Fruit fly (Drosophila melanogaster) whole organism, embryonic: Measurements from ENCODE around the gene Psa.

Experiments used
- ATbp ChIP-seq: fragments of 200-800 bp; sonication (Bioruptor generic); optimal IDR thresholded peaks from 2 replicates; lab custom pipeline; 2017; ENCODE audit warnings: missing biosample characterization, mild to moderate bottlenecking, missing genetic modification characterization, missing genetic modification reagents
- CG10565 ChIP-seq: fragments of 200-800 bp; sonication (Bioruptor generic); optimal IDR thresholded peaks from 3 replicates; lab custom pipeline; 2016; ENCODE audit warnings: missing biosample characterization, mild to moderate bottlenecking, missing genetic modification characterization
- CG11398 ChIP-seq: fragments of 200-800 bp; sonication (Bioruptor generic); optimal IDR thresholded peaks from 2 replicates; lab custom pipeline; 2016; ENCODE audit warnings: missing biosample characterization, missing genetic modification characterization
- CG11696 ChIP-seq: fragments of 200-800 bp; sonication (Bioruptor generic); IDR thresholded peaks from 2 replicates; pipeline ENCODE4 v1.3.6; 2022; ENCODE audit warnings: missing biosample characterization, missing genetic modification characterization
- CG12236 ChIP-seq: fragments of 200-800 bp; sonication (Bioruptor generic); optimal IDR thresholded peaks from 2 replicates; lab custom pipeline; 2016; ENCODE audit warnings: missing biosample characterization, missing genetic modification characterization
- CG13123 ChIP-seq: fragments of 200-800 bp; sonication (Bioruptor generic); optimal IDR thresholded peaks from 2 replicates; lab custom pipeline; 2016; ENCODE audit warnings: missing biosample characterization, missing genetic modification characterization
- CG17829 ChIP-seq: fragments of 200-800 bp; optimal IDR thresholded peaks from 2 replicates; lab custom pipeline; 2019; ENCODE audit warnings: missing biosample characterization, mild to moderate bottlenecking, missing genetic modification characterization, moderate library complexity
- CG1792 ChIP-seq: fragments of 200-800 bp; sonication (Bioruptor generic); optimal IDR thresholded peaks from 2 replicates; lab custom pipeline; 2016; ENCODE audit warnings: missing biosample characterization, missing genetic modification characterization
- CG18619 ChIP-seq: fragments of 200-800 bp; sonication (Bioruptor generic); optimal IDR thresholded peaks from 3 replicates; lab custom pipeline; 2017; ENCODE audit warnings: missing biosample characterization, mild to moderate bottlenecking, missing genetic modification characterization
- CG3065 ChIP-seq: fragments of 200-800 bp; sonication (Bioruptor generic); optimal IDR thresholded peaks from 2 replicates; lab custom pipeline; 2016; ENCODE audit warnings: missing biosample characterization, missing genetic modification characterization
- CG42726 ChIP-seq: fragments of 200-800 bp; sonication (Bioruptor generic); IDR thresholded peaks from 2 replicates; pipeline ENCODE4 v1.3.6; 2022; ENCODE audit warnings: missing biosample characterization, missing genetic modification characterization; ENCODE audit not compliant: partially characterized antibody
- CG4328 ChIP-seq: fragments of 200-800 bp; sonication (Bioruptor generic); optimal IDR thresholded peaks from 3 replicates; lab custom pipeline; 2017; ENCODE audit warnings: missing biosample characterization, missing genetic modification reagents, missing genetic modification characterization
- CG4617 ChIP-seq: fragments of 200-800 bp; sonication (Bioruptor generic); optimal IDR thresholded peaks from 3 replicates; lab custom pipeline; 2016; ENCODE audit warnings: missing biosample characterization, missing genetic modification characterization, borderline replicate concordance
- CG7372 ChIP-seq: fragments of 200-800 bp; sonication (Bioruptor generic); IDR thresholded peaks from 2 replicates; pipeline ENCODE4 v1.3.6; 2022; ENCODE audit warnings: missing biosample characterization, missing genetic modification characterization
- CG8359 ChIP-seq: fragments of 200-800 bp; sonication (Bioruptor generic); optimal IDR thresholded peaks from 2 replicates; lab custom pipeline; 2017; ENCODE audit warnings: missing biosample characterization, mild to moderate bottlenecking, missing genetic modification characterization, borderline replicate concordance
- CG8924 ChIP-seq: fragments of 200-800 bp; optimal IDR thresholded peaks from 3 replicates; lab custom pipeline; 2019; ENCODE audit warnings: missing biosample characterization, mild to moderate bottlenecking, missing genetic modification characterization, moderate library complexity
- CG8944 ChIP-seq: fragments of 200-800 bp; sonication (Bioruptor generic); optimal IDR thresholded peaks from 3 replicates; lab custom pipeline; 2016; ENCODE audit warnings: missing biosample characterization, missing genetic modification characterization
- Chrac-16 ChIP-seq: fragments of 200-800 bp; sonication (Bioruptor generic); optimal IDR thresholded peaks from 3 replicates; lab custom pipeline; 2016; ENCODE audit warnings: missing biosample characterization, missing genetic modification characterization
- CkIIα-i1 ChIP-seq: fragments of 200-800 bp; sonication (Bioruptor generic); IDR thresholded peaks from 2 replicates; pipeline ENCODE4 v1.3.6; 2022; ENCODE audit warnings: missing biosample characterization, missing genetic modification characterization
- E2f1 ChIP-seq: fragments of 200-800 bp; sonication (Bioruptor generic); IDR thresholded peaks from 2 replicates; pipeline ENCODE4 v1.3.6; 2022; ENCODE audit warnings: missing biosample characterization, missing genetic modification characterization
- HLH3B ChIP-seq: fragments of 200-800 bp; sonication (Bioruptor generic); IDR thresholded peaks from 2 replicates; pipeline ENCODE4 v1.3.6; 2022; ENCODE audit warnings: missing biosample characterization, missing genetic modification characterization
- MBD-R2 ChIP-seq: fragments of 200-800 bp; sonication (Bioruptor generic); IDR thresholded peaks from 2 replicates; pipeline ENCODE4 v1.3.6; 2022; ENCODE audit warnings: missing biosample characterization, missing genetic modification characterization
- NC2α ChIP-seq: fragments of 200-800 bp; sonication (Bioruptor generic); optimal IDR thresholded peaks from 2 replicates; lab custom pipeline; 2016; ENCODE audit warnings: missing biosample characterization, missing genetic modification characterization
- NFAT ChIP-seq: fragments of 200-800 bp; sonication (Bioruptor generic); IDR thresholded peaks from 2 replicates; pipeline ENCODE4 v1.3.6; 2022; ENCODE audit warnings: missing biosample characterization, missing genetic modification characterization
- PHDP ChIP-seq: fragments of 200-800 bp; sonication (Bioruptor generic); optimal IDR thresholded peaks from 3 replicates; lab custom pipeline; 2018; ENCODE audit warnings: missing biosample characterization, mild to moderate bottlenecking, missing genetic modification characterization, moderate library complexity
- Ptx1 ChIP-seq: fragments of 200-800 bp; sonication (Bioruptor generic); IDR thresholded peaks from 2 replicates; pipeline ENCODE4 v1.3.6; 2022; ENCODE audit warnings: missing biosample characterization, missing genetic modification characterization
- Side ChIP-seq: fragments of 200-800 bp; sonication (Bioruptor generic); optimal IDR thresholded peaks from 2 replicates; lab custom pipeline; 2016; ENCODE audit warnings: missing biosample characterization, missing genetic modification characterization
- Six4 ChIP-seq: fragments of 200-800 bp; sonication (Bioruptor generic); optimal IDR thresholded peaks from 2 replicates; lab custom pipeline; 2016; ENCODE audit warnings: missing biosample characterization, missing genetic modification characterization
- Ssrp ChIP-seq: fragments of 200-800 bp; sonication (Bioruptor generic); optimal IDR thresholded peaks from 2 replicates; lab custom pipeline; 2018; ENCODE audit warnings: missing biosample characterization, mild to moderate bottlenecking, missing genetic modification characterization, moderate library complexity
- aop ChIP-seq: fragments of 200-800 bp; sonication (Bioruptor generic); IDR thresholded peaks from 2 replicates; pipeline ENCODE4 v1.3.6; 2022; ENCODE audit warnings: missing biosample characterization, missing genetic modification characterization
- corto ChIP-seq: fragments of 200-800 bp; sonication (Bioruptor generic); optimal IDR thresholded peaks from 2 replicates; lab custom pipeline; 2016; ENCODE audit warnings: missing biosample characterization, mild to moderate bottlenecking, missing genetic modification characterization, moderate library complexity
- gce ChIP-seq: fragments of 200-800 bp; sonication (Bioruptor generic); IDR thresholded peaks from 3 replicates; pipeline ENCODE4 v1.3.6; 2022; ENCODE audit warnings: missing biosample characterization, missing genetic modification characterization
- gcm ChIP-seq: fragments of 200-800 bp; sonication (Bioruptor generic); optimal IDR thresholded peaks from 2 replicates; lab custom pipeline; 2019; ENCODE audit warnings: missing biosample characterization, mild to moderate bottlenecking, missing genetic modification characterization, moderate library complexity
- gcm2 ChIP-seq: fragments of 200-800 bp; sonication (Bioruptor generic); optimal IDR thresholded peaks from 2 replicates; lab custom pipeline; 2016; ENCODE audit warnings: missing biosample characterization, missing genetic modification characterization
- jing ChIP-seq: fragments of 200-800 bp; sonication (Bioruptor generic); optimal IDR thresholded peaks from 2 replicates; lab custom pipeline; 2018; ENCODE audit warnings: missing biosample characterization, mild to moderate bottlenecking, missing genetic modification characterization
- klu ChIP-seq: fragments of 200-800 bp; sonication (Bioruptor generic); IDR thresholded peaks from 2 replicates; pipeline ENCODE4 v1.3.6; 2022; ENCODE audit warnings: missing biosample characterization, missing genetic modification characterization
- nerfin-1 ChIP-seq: fragments of 200-800 bp; sonication (Bioruptor generic); optimal IDR thresholded peaks from 3 replicates; lab custom pipeline; 2019; ENCODE audit warnings: missing biosample characterization, mild to moderate bottlenecking, missing genetic modification characterization, moderate library complexity
- nmo ChIP-seq: fragments of 200-800 bp; sonication (Bioruptor generic); optimal IDR thresholded peaks from 2 replicates; lab custom pipeline; 2018; ENCODE audit warnings: missing biosample characterization, mild to moderate bottlenecking, missing genetic modification characterization, moderate library complexity
- p53 ChIP-seq: fragments of 200-800 bp; sonication (Bioruptor generic); optimal IDR thresholded peaks from 2 replicates; lab custom pipeline; 2016; ENCODE audit warnings: missing biosample characterization, missing genetic modification characterization
- psq ChIP-seq: fragments of 200-800 bp; sonication (Bioruptor generic); optimal IDR thresholded peaks from 2 replicates; lab custom pipeline; 2017; ENCODE audit warnings: missing biosample characterization, missing genetic modification characterization
- sisA ChIP-seq: fragments of 200-800 bp; sonication (Bioruptor generic); IDR thresholded peaks from 2 replicates; pipeline ENCODE4 v1.3.6; 2022; ENCODE audit warnings: missing biosample characterization, missing genetic modification characterization
- sr ChIP-seq: fragments of 200-800 bp; sonication (Bioruptor generic); IDR thresholded peaks from 3 replicates; pipeline ENCODE4 v1.3.6; 2022; ENCODE audit warnings: missing biosample characterization, missing genetic modification characterization
- stwl ChIP-seq: fragments of 200-800 bp; sonication (Bioruptor generic); optimal IDR thresholded peaks from 3 replicates; lab custom pipeline; 2018; ENCODE audit warnings: missing biosample characterization, mild to moderate bottlenecking, missing genetic modification characterization, moderate library complexity
- tio ChIP-seq: fragments of 200-800 bp; sonication (Bioruptor generic); optimal IDR thresholded peaks from 2 replicates; lab custom pipeline; 2017; ENCODE audit warnings: missing biosample characterization, missing genetic modification characterization, inconsistent platforms
- tll ChIP-seq, 2 experiments: fragments of 200-800 bp in 1 of 2; fragments of >200 bp in 1 of 2; sonication (Bioruptor generic) in 1 of 2; optimal IDR thresholded peaks; 2 replicates each; lab custom pipeline; 2017 to 2019; ENCODE audit warnings: missing biosample characterization in 2 of 2, missing genetic modification characterization in 2 of 2, mild to moderate bottlenecking in 1 of 2, moderate library complexity in 1 of 2
- twi ChIP-seq: fragments of 200-800 bp; optimal IDR thresholded peaks from 2 replicates; lab custom pipeline; 2019; ENCODE audit warnings: missing biosample characterization, mild to moderate bottlenecking, missing genetic modification characterization, moderate library complexity
- unc-4 ChIP-seq: fragments of 200-800 bp; sonication (Bioruptor generic); IDR thresholded peaks from 2 replicates; pipeline ENCODE4 v1.3.6; 2022; ENCODE audit warnings: missing biosample characterization, missing genetic modification characterization; ENCODE audit not compliant: partially characterized antibody
- vfl ChIP-seq: fragments of 200-800 bp; sonication (Bioruptor generic); optimal IDR thresholded peaks from 2 replicates; lab custom pipeline; 2016; ENCODE audit warnings: missing biosample characterization, missing genetic modification characterization
- wek ChIP-seq: fragments of 200-800 bp; sonication (Bioruptor generic); optimal IDR thresholded peaks from 3 replicates; lab custom pipeline; 2018; ENCODE audit warnings: missing biosample characterization, mild to moderate bottlenecking, missing genetic modification characterization, moderate library complexity

The Psa gene

dm6 chr3L:1517274-1518047, 14.8 kb downstream of the Psa start (continued):
- peak; percentile 83 for TF ChIP-seq CG42726
- no peak for TF ChIP-seq wek (GFP tag; lab: Kevin White, UChicago)
- peak; percentile 38 for TF ChIP-seq CG17829 (tag; lab: Kevin White, UChicago)
- no peak for TF ChIP-seq CG11696
- TF ChIP-seq unc-4 (GFP tag; lab: Robert Waterston, UW): peak; percentile 77
- TF ChIP-seq CG12236 (GFP tag; lab: Kevin White, UChicago): peak; percentile 19
- TF ChIP-seq PHDP (tag; lab: Kevin White, UChicago): no peak
- TF ChIP-seq CG8359 (GFP tag; lab: Kevin White, UChicago): no peak
- TF ChIP-seq CG8944 (GFP tag; lab: Kevin White, UChicago): peak; percentile 66
- TF ChIP-seq stwl (tag; lab: Kevin White, UChicago): peak; percentile 40
- peak; percentile 83 for TF ChIP-seq MBD-R2 (GFP tag; lab: Robert Waterston, UW)
- TF ChIP-seq HLH3B (GFP tag; lab: Robert Waterston, UW): no peak
- no peak for TF ChIP-seq aop
- TF ChIP-seq CG1792 (GFP tag; lab: Kevin White, UChicago): no peak
- no peak for TF ChIP-seq gcm2 (GFP tag; lab: Kevin White, UChicago)
- TF ChIP-seq gce (GFP tag; lab: Robert Waterston, UW): 0 out of 3 replicates have a peak, but pooled peaks have one; percentile 38
- no peak for TF ChIP-seq jing (GFP tag; lab: Kevin White, UChicago)
- peak; percentile 5 for TF ChIP-seq p53 (GFP tag; lab: Kevin White, UChicago)
- TF ChIP-seq tll (GFP tag; optimal IDR thresholded peaks at IDR 0.05; lab: Kevin White, UChicago): peak; percentile 19 to 62
- TF ChIP-seq Side (GFP tag; lab: Kevin White, UChicago): peak; percentile 48
- no peak for TF ChIP-seq CG4328
- no peak for TF ChIP-seq CkIIα-i1 (GFP tag; lab: Robert Waterston, UW)
- TF ChIP-seq CG3065: peak; percentile 39
- TF ChIP-seq CG8924 (tag; lab: Kevin White, UChicago): no peak
- TF ChIP-seq CG18619: peak; percentile 40
- TF ChIP-seq CG13123 (GFP tag; lab: Kevin White, UChicago): peak; percentile 63
- peak; percentile 96 for TF ChIP-seq sr (GFP tag; lab: Robert Waterston, UW)
- no peak for TF ChIP-seq CG10565 (GFP tag; lab: Kevin White, UChicago)
- peak; percentile 32 for TF ChIP-seq NC2α (GFP tag; lab: Kevin White, UChicago)
- peak; percentile 16 for TF ChIP-seq CG11398 (GFP tag; lab: Kevin White, UChicago)
- TF ChIP-seq nerfin-1: no peak
- TF ChIP-seq Chrac-16: peak; percentile 64
- TF ChIP-seq psq (GFP tag; lab: Kevin White, UChicago): no peak
- no peak for TF ChIP-seq Ptx1 (GFP tag; lab: Robert Waterston, UW)
- no peak for TF ChIP-seq tio (GFP tag; lab: Kevin White, UChicago)
- peak; percentile 71 for TF ChIP-seq sisA
- peak; percentile 42 for TF ChIP-seq corto (GFP tag; lab: Kevin White, UChicago)
- no peak for TF ChIP-seq ATbp
- peak; percentile 51 for TF ChIP-seq Six4
- no peak for TF ChIP-seq CG7372 (GFP tag; lab: Robert Waterston, UW)
- peak; percentile 52 for TF ChIP-seq CG4617 (GFP tag; lab: Kevin White, UChicago)
- TF ChIP-seq vfl (GFP tag; lab: Kevin White, UChicago): peak; percentile 59
- peak; percentile 51 for TF ChIP-seq nmo (GFP tag; lab: Kevin White, UChicago)
- no peak for TF ChIP-seq Ssrp
- TF ChIP-seq twi (tag; lab: Kevin White, UChicago): no peak
- TF ChIP-seq E2f1 (GFP tag; lab: Robert Waterston, UW): no peak; the same call in 1 of the 2 replicates
- TF ChIP-seq klu (GFP tag; lab: Robert Waterston, UW): peak; percentile 55; the same call in 1 of the 2 replicates
- TF ChIP-seq gcm: no peak
- peak; percentile 23; the same call in 1 of the 2 replicates for TF ChIP-seq NFAT (GFP tag; lab: Robert Waterston, UW)
